Worm (Caenorhabditis elegans): ENCODE measurements around the gene cdh-1.

ce11 chrIII:2875946-2876345 is 34.8 kb upstream of the cdh-1 start:
- TF ChIP-seq ama-1 (optimal IDR thresholded peaks at IDR 0.05), result no peak
- TF ChIP-seq F13C5.2 (tag; optimal IDR thresholded peaks at IDR 0.05), result no peak
- no peak for TF ChIP-seq B0310.2 (tag; optimal IDR thresholded peaks at IDR 0.05)
- no peak for TF ChIP-seq hmg-4 (GFP tag; optimal IDR thresholded peaks at IDR 0.05)

Measured in whole organism, early embryonic.